Worm (Caenorhabditis elegans): ENCODE measurements around the gene K11H3.3.

Gene K11H3.3

ce11 chrIII:9827163-9827951 is 24.3 kb upstream of the K11H3.3 start, which contains the start of the genes ZK632.10 and ZK632.11:
Gene ZK632.10, minus strand, starts transcription at chrIII:9827722.
Gene ZK632.11, plus strand, starts transcription at chrIII:9827915.
- TF ChIP-seq ceh-34 (tag; optimal IDR thresholded peaks at IDR 0.05) (no peak), odd-2 (tag; optimal IDR thresholded peaks at IDR 0.05) (no peak), unc-55 (GFP tag; optimal IDR thresholded peaks at IDR 0.05) (no peak), hlh-13 (GFP tag; optimal IDR thresholded peaks at IDR 0.05) (no peak), nfya-1 (tag; optimal IDR thresholded peaks at IDR 0.05) (peak; percentile 18), sox-4 (tag; optimal IDR thresholded peaks at IDR 0.05) (no peak), hlh-30 (tag; optimal IDR thresholded peaks at IDR 0.05; ENCODE audit: insufficient read depth) (peak; percentile 78), nhr-232 (tag; optimal IDR thresholded peaks at IDR 0.05) (no peak), rnt-1 (tag; optimal IDR thresholded peaks at IDR 0.05) (peak; percentile 7), tbx-2 (tag; optimal IDR thresholded peaks at IDR 0.05) (no peak), zip-5 (tag; optimal IDR thresholded peaks at IDR 0.05) (no peak), ceh-2 (tag; optimal IDR thresholded peaks at IDR 0.05) (no peak), ceh-9 (tag; optimal IDR thresholded peaks at IDR 0.05) (no peak)

- TF ChIP-seq K09A11.1 (tag; optimal IDR thresholded peaks at IDR 0.05; ENCODE audit: insufficient read depth) (no peak), hlh-15 (tag; optimal IDR thresholded peaks at IDR 0.05) (no peak), C38D4.7 (GFP tag; optimal IDR thresholded peaks at IDR 0.05) (no peak), ceh-19 (GFP tag; optimal IDR thresholded peaks at IDR 0.05) (no peak), ceh-14 (tag; optimal IDR thresholded peaks at IDR 0.05) (no peak), odd-2 (tag; optimal IDR thresholded peaks at IDR 0.05) (no peak)
Measured at ce11 chrIII:9830502-9830901, 21.2 kb upstream of the K11H3.3 start, which contains the start of gene ZK632.12. Gene ZK632.12, plus strand, starts transcription at chrIII:9830802.

- TF ChIP-seq ceh-30 (tag; optimal IDR thresholded peaks at IDR 0.05) (no peak), ceh-14 (tag; optimal IDR thresholded peaks at IDR 0.05) (no peak), ceh-22 (tag; optimal IDR thresholded peaks at IDR 0.05) (no peak), dmd-4 (tag; optimal IDR thresholded peaks at IDR 0.05; ENCODE audit: borderline replicate concordance) (no peak), pros-1 (tag; optimal IDR thresholded peaks at IDR 0.05) (no peak), ceh-18 (tag; optimal IDR thresholded peaks at IDR 0.05) (no peak), pax-1 (tag; optimal IDR thresholded peaks at IDR 0.05) (no peak), T23F11.4 (GFP tag; optimal IDR thresholded peaks at IDR 0.05) (no peak)
Measured at ce11 chrIII:9832569-9832968, 19.1 kb upstream of the K11H3.3 start.

ce11 chrIII:9834888-9835287 is 16.8 kb upstream of the K11H3.3 start, which contains the start of gene K11H3.8:
Gene K11H3.8, plus strand, starts transcription at chrIII:9835188.
- TF ChIP-seq ets-4 (tag; optimal IDR thresholded peaks at IDR 0.05) (no peak), ceh-18 (tag; optimal IDR thresholded peaks at IDR 0.05) (no peak), tbx-7 (tag; optimal IDR thresholded peaks at IDR 0.05) (no peak), nhr-232 (tag; optimal IDR thresholded peaks at IDR 0.05) (no peak), dve-1 (tag; optimal IDR thresholded peaks at IDR 0.05) (no peak), pha-4 (tag; optimal IDR thresholded peaks at IDR 0.05) (no peak), unc-3 (GFP tag; conservative IDR thresholded peaks at IDR 0.05) (no peak), unc-3 (tag; optimal IDR thresholded peaks at IDR 0.05) (no peak), ttx-3 (tag; optimal IDR thresholded peaks at IDR 0.05) (no peak), pat-9 (tag; optimal IDR thresholded peaks at IDR 0.05) (no peak), mec-3 (tag; optimal IDR thresholded peaks at IDR 0.05; ENCODE audit: borderline replicate concordance) (no peak), T23F11.4 (GFP tag; optimal IDR thresholded peaks at IDR 0.05) (no peak), pqm-1 (tag; optimal IDR thresholded peaks at IDR 0.05) (no peak), elt-2 (tag; optimal IDR thresholded peaks at IDR 0.05) (no peak), dmd-4 (tag; optimal IDR thresholded peaks at IDR 0.05; ENCODE audit: borderline replicate concordance) (no peak)

Measured in whole organism, late embryonic.